Worm (Caenorhabditis elegans) whole organism, dauer: ENCODE data around the gene T01C8.3.

Experiments
- unc-62 ChIP-seq: sonication (generic microtip); optimal IDR thresholded peaks from 2 replicates; lab custom pipeline; 2017; ENCODE audit warnings: missing biosample characterization, missing genetic modification reagents, missing genetic modification characterization

T01C8.3 gene

ce11 chrX:16734970-16735369, 48.0 kb downstream of the T01C8.3 start:
- TF ChIP-seq unc-62 (GFP tag; lab: Kevin White, UChicago): no peak

- no peak for TF ChIP-seq unc-62 (GFP tag; lab: Kevin White, UChicago)
These were observed 49.6 kb downstream of the T01C8.3 start for ce11 chrX:16733411-16733810.

- TF ChIP-seq unc-62 (GFP tag; lab: Kevin White, UChicago): no peak
These were observed 50.8 kb downstream of the T01C8.3 start for ce11 chrX:16732259-16732658.

ce11 chrX:16731167-16731566, 51.8 kb downstream of the T01C8.3 start:
- no peak for TF ChIP-seq unc-62 (GFP tag; lab: Kevin White, UChicago)
